Worm (Caenorhabditis elegans): Measurements from ENCODE around the gene sdz-6.
"Not testable (repeated sequence)": the region's sequence is repeated elsewhere in the genome, so short reads cannot be mapped to it uniquely, and the experiment has no call there.

sdz-6 gene

DNA sequence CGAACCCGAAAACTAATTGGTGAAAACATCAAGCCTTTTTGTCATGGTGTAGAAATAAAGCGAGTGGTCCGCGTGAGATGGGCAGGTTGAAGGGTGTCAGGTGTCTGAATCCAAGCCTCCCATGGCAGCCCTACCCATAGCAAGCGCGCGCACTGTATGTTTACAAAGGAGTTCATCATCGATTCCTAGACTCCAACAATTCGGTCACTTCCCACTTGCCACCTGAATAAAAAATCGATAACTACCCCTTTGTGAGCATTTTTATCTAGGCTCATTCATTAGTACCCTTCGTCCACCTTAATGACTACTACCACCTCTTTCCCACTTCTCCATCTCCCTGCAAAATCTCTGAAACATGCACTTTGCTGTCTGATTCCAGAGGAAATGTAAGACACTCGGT is 7.4 kb upstream of the sdz-6 start, which contains the start of gene fbxb-64:
TSS of gene fbxb-64 (plus strand) at position 301 of the 400 bp plus-strand sequence.
- TF ChIP-seq dmd-4 (tag; optimal IDR thresholded peaks at IDR 0.05) (no peak), blmp-1 (tag; optimal IDR thresholded peaks at IDR 0.05; ENCODE audit: insufficient read depth) (no peak), nhr-129 (tag; optimal IDR thresholded peaks at IDR 0.05) (no peak), nhr-25 (tag; optimal IDR thresholded peaks at IDR 0.05) (no peak), unc-39 (tag; optimal IDR thresholded peaks at IDR 0.05) (no peak), mbf-1 (tag; optimal IDR thresholded peaks at IDR 0.05) (no peak), fos-1 (tag; optimal IDR thresholded peaks at IDR 0.05) (no peak), ceh-16 (tag; optimal IDR thresholded peaks at IDR 0.05) (no peak), lsy-2 (tag; optimal IDR thresholded peaks at IDR 0.05) (no peak), zag-1 (tag; optimal IDR thresholded peaks at IDR 0.05) (no peak), sem-4 (tag; optimal IDR thresholded peaks at IDR 0.05) (no peak)

DNA sequence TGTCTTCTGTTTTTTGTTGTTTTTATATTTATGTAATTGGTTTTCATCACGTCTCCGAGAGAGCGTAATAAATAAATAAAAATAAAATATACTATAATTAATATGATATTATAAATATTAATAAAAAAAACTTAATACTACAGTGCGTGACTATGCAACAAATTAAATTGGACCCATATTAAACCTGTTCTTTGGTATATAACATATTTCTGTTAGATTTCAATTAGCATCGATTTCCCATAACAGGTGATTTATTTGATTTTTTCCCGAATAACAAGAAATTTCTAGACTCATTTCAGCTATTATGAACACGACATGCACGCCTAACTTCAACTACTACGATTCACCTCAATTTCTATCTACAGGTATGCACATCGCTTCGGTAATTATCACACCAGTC is 3.4 kb upstream of the sdz-6 start, which contains the start of gene srh-208:
TSS of gene srh-208 (plus strand) at position 301 of the 400 bp plus-strand sequence.
- not testable (repeated sequence) for TF ChIP-seq gmeb-1, egl-27, snpc-4 (tag; optimal IDR thresholded peaks at IDR 0.05)

DNA sequence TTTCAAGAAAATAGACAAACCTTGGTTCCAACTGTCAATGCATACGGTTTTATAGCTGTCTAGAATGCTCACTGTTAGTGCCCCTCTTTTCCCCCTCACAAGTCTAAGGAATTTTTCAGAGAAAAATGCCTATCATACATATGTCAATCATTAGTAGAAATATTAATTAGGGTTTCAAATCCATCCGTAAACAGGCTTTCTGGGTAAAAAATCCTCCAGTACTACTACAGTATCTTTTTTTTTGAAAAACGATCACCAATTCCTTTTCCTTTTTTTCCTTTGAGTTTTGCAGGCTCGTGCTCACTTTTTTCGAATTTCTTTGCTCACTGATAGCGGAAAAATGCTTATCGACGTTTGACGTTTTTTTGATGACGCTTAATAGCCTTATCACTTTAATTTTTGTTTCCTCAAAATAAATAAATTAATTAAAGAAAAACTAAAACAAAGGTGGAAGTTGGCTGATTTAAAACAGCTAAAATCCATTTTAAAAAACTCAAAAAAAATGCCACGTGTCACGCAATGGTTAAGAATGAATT is 885 bp upstream of the sdz-6 start, which contains the start of gene C43D7.7:
TSS of gene C43D7.7 (minus strand) at position 51 of the 536 bp plus-strand sequence.
- TF ChIP-seq nhr-21 (tag; optimal IDR thresholded peaks at IDR 0.05) (no peak), fos-1 (tag; optimal IDR thresholded peaks at IDR 0.05) (peak; percentile 38)

DNA sequence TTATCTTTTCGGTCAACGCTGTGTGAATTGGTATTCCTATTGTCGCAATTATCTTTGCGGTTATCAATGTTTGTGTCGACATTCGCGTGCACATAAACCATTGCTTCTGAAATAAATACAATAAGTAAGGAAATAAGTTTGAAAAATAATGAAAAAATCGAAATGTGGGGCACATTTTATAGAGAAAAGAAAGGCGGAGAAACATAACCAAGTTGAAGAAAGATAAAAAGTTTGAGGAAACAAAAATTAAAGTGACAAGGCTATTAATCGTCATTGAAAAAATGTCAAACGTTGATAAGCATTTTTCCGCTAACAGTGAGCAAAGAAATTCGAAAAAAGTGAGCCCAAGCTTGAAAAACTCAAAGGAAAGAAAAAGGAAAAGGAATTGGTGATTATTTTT is 2.0 kb downstream of the sdz-6 start, which contains the start of gene C43D7.4:
TSS of gene C43D7.4 (minus strand) at position 101 of the 400 bp plus-strand sequence.
- no peak for TF ChIP-seq lin-39 (tag; optimal IDR thresholded peaks at IDR 0.05)
- no peak for TF ChIP-seq C34F6.9 (tag; optimal IDR thresholded peaks at IDR 0.05)
- no peak for TF ChIP-seq nhr-129 (tag; optimal IDR thresholded peaks at IDR 0.05)
- TF ChIP-seq nhr-77 (tag; optimal IDR thresholded peaks at IDR 0.05), result no peak
- no peak for TF ChIP-seq nhr-237 (tag; optimal IDR thresholded peaks at IDR 0.05)
- no peak for TF ChIP-seq gmeb-1 (tag; optimal IDR thresholded peaks at IDR 0.05)
- TF ChIP-seq blmp-1 (tag; optimal IDR thresholded peaks at IDR 0.05; ENCODE audit: insufficient read depth), result no peak

DNA sequence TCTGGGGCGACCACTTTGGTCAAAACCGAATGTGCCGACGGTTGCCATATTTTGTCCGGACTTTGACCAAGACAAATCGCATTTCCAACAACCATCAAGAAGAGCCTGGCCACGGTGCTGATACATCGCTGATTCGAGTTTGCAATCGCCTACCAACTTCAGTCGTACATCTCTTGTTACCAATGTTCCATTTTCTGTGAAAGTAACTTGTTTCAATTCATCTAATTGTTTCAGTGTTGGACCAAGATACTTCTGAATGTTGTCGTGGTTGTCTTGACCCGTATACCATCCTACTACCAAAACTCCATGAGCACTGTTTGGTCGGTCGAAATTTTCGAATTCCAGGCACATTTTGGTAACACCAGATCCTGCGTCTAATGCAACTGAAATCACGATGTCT is 5.0 kb downstream of the sdz-6 start:
- TF ChIP-seq crh-2 (tag; optimal IDR thresholded peaks at IDR 0.05), result no peak
- TF ChIP-seq elt-1 (tag; optimal IDR thresholded peaks at IDR 0.05), result no peak
- no peak for TF ChIP-seq Y55F3AM.14 (GFP tag; optimal IDR thresholded peaks at IDR 0.05)
- TF ChIP-seq skn-1 (tag; optimal IDR thresholded peaks at IDR 0.05), result no peak
- no peak for TF ChIP-seq egl-27 (tag; optimal IDR thresholded peaks at IDR 0.05)
- no peak for TF ChIP-seq nhr-77 (tag; optimal IDR thresholded peaks at IDR 0.05)
- TF ChIP-seq nhr-10 (tag; optimal IDR thresholded peaks at IDR 0.05), result no peak
- no peak for TF ChIP-seq nhr-21 (tag; optimal IDR thresholded peaks at IDR 0.05)
- no peak for TF ChIP-seq mdl-1 (tag; optimal IDR thresholded peaks at IDR 0.05)
- TF ChIP-seq nhr-12 (tag; optimal IDR thresholded peaks at IDR 0.05), result no peak
- TF ChIP-seq dmd-4 (tag; optimal IDR thresholded peaks at IDR 0.05), result no peak

DNA sequence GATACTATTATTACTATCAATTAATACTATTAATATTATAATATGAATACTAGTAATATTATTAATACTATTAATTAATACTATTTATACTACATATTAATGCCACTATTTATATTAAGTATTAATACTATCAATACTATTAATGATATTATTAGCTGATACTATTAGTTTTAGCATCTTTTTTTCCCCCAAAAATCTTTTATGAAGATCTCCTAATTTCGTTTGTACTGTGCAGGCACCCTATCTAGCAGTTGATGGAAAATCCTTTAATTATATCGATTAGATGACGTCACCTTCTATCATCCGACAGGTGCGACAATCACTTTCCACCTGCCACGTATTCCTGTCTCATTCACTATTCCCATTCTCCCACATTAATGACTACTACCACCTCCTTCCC is 8.8 kb downstream of the sdz-6 start, which contains the start of gene fbxb-65:
TSS of gene fbxb-65 (plus strand) at position 301 of the 400 bp plus-strand sequence.
- TF ChIP-seq skn-1 (tag; optimal IDR thresholded peaks at IDR 0.05) (no peak), unc-62 (GFP tag; optimal IDR thresholded peaks at IDR 0.05) (no peak), blmp-1 (tag; optimal IDR thresholded peaks at IDR 0.05; ENCODE audit: insufficient read depth) (no peak), mbf-1 (tag; optimal IDR thresholded peaks at IDR 0.05) (no peak), R02D3.7 (tag; optimal IDR thresholded peaks at IDR 0.05) (no peak), unc-39 (tag; optimal IDR thresholded peaks at IDR 0.05) (no peak), nhr-11 (tag; optimal IDR thresholded peaks at IDR 0.05) (no peak), ceh-16 (tag; optimal IDR thresholded peaks at IDR 0.05) (no peak), sma-3 (GFP tag; optimal IDR thresholded peaks at IDR 0.05) (no peak), alr-1 (tag; optimal IDR thresholded peaks at IDR 0.05) (no peak), gmeb-1 (tag; optimal IDR thresholded peaks at IDR 0.05) (no peak), unc-55 (GFP tag; optimal IDR thresholded peaks at IDR 0.05) (no peak), dmd-4 (tag; optimal IDR thresholded peaks at IDR 0.05) (no peak), C34F6.9 (tag; optimal IDR thresholded peaks at IDR 0.05) (no peak), sma-9 (GFP tag; optimal IDR thresholded peaks at IDR 0.05) (no peak), sma-9 (tag; optimal IDR thresholded peaks at IDR 0.05) (no peak), nhr-6 (tag; optimal IDR thresholded peaks at IDR 0.05) (no peak)
